Worm (Caenorhabditis elegans) whole organism, late embryonic: ENCODE measurements around the gene tbc-14.
A peak's percentile ranks its signal among the peaks of the same experiment; 100 is the strongest.

Experiments
- C08G9.2 ChIP-seq: sonication (generic microtip); optimal IDR thresholded peaks from 2 replicates; lab custom pipeline; 2016; ENCODE audit warnings: mild to moderate bottlenecking, missing genetic modification characterization, moderate library complexity, missing compliant biosample characterization
- K09A11.1 ChIP-seq: sonication (generic microtip); optimal IDR thresholded peaks from 2 replicates; lab custom pipeline; 2017; ENCODE audit warnings: antibody characterized with exemption, mild to moderate bottlenecking, missing genetic modification characterization, missing compliant biosample characterization; ENCODE audit not compliant: insufficient read depth
- T23F11.4 ChIP-seq: fragments of 200-800 bp; sonication (Bioruptor generic); optimal IDR thresholded peaks from 2 replicates; lab custom pipeline; 2018; ENCODE audit warnings: mild to moderate bottlenecking, missing genetic modification characterization, missing compliant biosample characterization
- Y22D7AL.16 ChIP-seq: sonication (generic microtip); optimal IDR thresholded peaks from 2 replicates; lab custom pipeline; 2016; ENCODE audit warnings: missing genetic modification characterization, missing compliant biosample characterization
- ahr-1 ChIP-seq: sonication (generic microtip); optimal IDR thresholded peaks from 2 replicates; lab custom pipeline; 2016; ENCODE audit warnings: missing genetic modification characterization, missing compliant biosample characterization
- ama-1 ChIP-seq: fragments of 150-350 bp; optimal IDR thresholded peaks from 2 replicates; lab custom pipeline; 2014
- ceh-14 ChIP-seq: sonication (generic microtip); optimal IDR thresholded peaks from 2 replicates; lab custom pipeline; 2016; ENCODE audit warnings: missing genotype, missing genetic modification characterization, missing compliant biosample characterization
- ceh-18 ChIP-seq: sonication (generic microtip); optimal IDR thresholded peaks from 2 replicates; lab custom pipeline; 2016; ENCODE audit warnings: missing genetic modification characterization, missing compliant biosample characterization
- ceh-22 ChIP-seq: sonication (generic microtip); optimal IDR thresholded peaks from 2 replicates; lab custom pipeline; 2017; ENCODE audit warnings: missing biosample characterization, missing genetic modification characterization
- ceh-24 ChIP-seq: sonication (generic microtip); optimal IDR thresholded peaks from 2 replicates; lab custom pipeline; 2016; ENCODE audit warnings: mild to moderate bottlenecking, missing genetic modification characterization, missing compliant biosample characterization
- ceh-30 ChIP-seq: fragments of 150-350 bp; optimal IDR thresholded peaks from 2 replicates; lab custom pipeline; 2014; ENCODE audit warnings: missing biosample characterization, missing genetic modification characterization
- ceh-31 ChIP-seq: sonication (generic microtip); optimal IDR thresholded peaks from 2 replicates; lab custom pipeline; 2016; ENCODE audit warnings: missing genetic modification characterization, missing compliant biosample characterization
- ceh-34 ChIP-seq: sonication (generic microtip); optimal IDR thresholded peaks from 2 replicates; lab custom pipeline; 2016; ENCODE audit warnings: mild to moderate bottlenecking, missing genetic modification characterization, missing compliant biosample characterization
- ceh-45 ChIP-seq: fragments of 200-800 bp; sonication (Bioruptor generic); IDR thresholded peaks from 2 replicates; pipeline ENCODE4 v1.3.6; 2022; ENCODE audit warnings: missing genetic modification reagents, missing genetic modification characterization, missing compliant biosample characterization
- ceh-48 ChIP-seq: sonication (generic microtip); optimal IDR thresholded peaks from 2 replicates; lab custom pipeline; 2016; ENCODE audit warnings: missing genetic modification characterization, inconsistent platforms, missing compliant biosample characterization
- ceh-9 ChIP-seq: sonication (generic microtip); optimal IDR thresholded peaks from 2 replicates; lab custom pipeline; 2016; ENCODE audit warnings: mild to moderate bottlenecking, missing genetic modification characterization, inconsistent platforms, missing compliant biosample characterization
- dve-1 ChIP-seq: sonication (generic microtip); optimal IDR thresholded peaks from 2 replicates; lab custom pipeline; 2017; ENCODE audit warnings: antibody characterized with exemption, mild to moderate bottlenecking, missing genetic modification characterization, missing compliant biosample characterization
- elt-2 ChIP-seq: sonication (generic microtip); optimal IDR thresholded peaks from 2 replicates; lab custom pipeline; 2016; ENCODE audit warnings: missing genetic modification reagents, missing genetic modification characterization, missing compliant biosample characterization
- elt-4 ChIP-seq: sonication (generic microtip); optimal IDR thresholded peaks from 2 replicates; lab custom pipeline; 2016; ENCODE audit warnings: missing genetic modification characterization, missing compliant biosample characterization
- ets-4 ChIP-seq: sonication (generic microtip); optimal IDR thresholded peaks from 2 replicates; lab custom pipeline; 2016; ENCODE audit warnings: missing genetic modification characterization, missing compliant biosample characterization
- eyg-1 ChIP-seq: sonication (generic microtip); optimal IDR thresholded peaks from 2 replicates; lab custom pipeline; 2016; ENCODE audit warnings: missing genotype, missing genetic modification characterization, missing compliant biosample characterization
- fkh-6 ChIP-seq: sonication (generic microtip); optimal IDR thresholded peaks from 2 replicates; lab custom pipeline; 2016; ENCODE audit warnings: missing genetic modification characterization, missing compliant biosample characterization
- gmeb-2 ChIP-seq: sonication (generic microtip); optimal IDR thresholded peaks from 2 replicates; lab custom pipeline; 2016; ENCODE audit warnings: missing genetic modification characterization, inconsistent platforms, missing compliant biosample characterization
- hlh-13 ChIP-seq: fragments of 200-800 bp; sonication (Bioruptor generic); optimal IDR thresholded peaks from 2 replicates; lab custom pipeline; 2018; ENCODE audit warnings: mild to moderate bottlenecking, missing genetic modification characterization, missing compliant biosample characterization
- hlh-15 ChIP-seq: sonication (generic microtip); optimal IDR thresholded peaks from 2 replicates; lab custom pipeline; 2016; ENCODE audit warnings: missing genetic modification characterization, missing compliant biosample characterization
- hlh-6 ChIP-seq: sonication (generic microtip); optimal IDR thresholded peaks from 2 replicates; lab custom pipeline; 2016; ENCODE audit warnings: missing genotype, missing genetic modification characterization, missing compliant biosample characterization
- hlh-8 ChIP-seq: sonication (generic microtip); optimal IDR thresholded peaks from 2 replicates; lab custom pipeline; 2016; ENCODE audit warnings: missing genotype, missing genetic modification characterization, missing compliant biosample characterization
- lim-6 ChIP-seq: sonication (generic microtip); optimal IDR thresholded peaks from 2 replicates; lab custom pipeline; 2016; ENCODE audit warnings: missing genetic modification characterization, missing compliant biosample characterization
- madf-2 ChIP-seq: sonication (generic microtip); optimal IDR thresholded peaks from 2 replicates; lab custom pipeline; 2017; ENCODE audit warnings: missing genetic modification characterization, missing compliant biosample characterization
- mec-3 ChIP-seq: sonication (generic microtip); optimal IDR thresholded peaks from 2 replicates; lab custom pipeline; 2016; ENCODE audit warnings: borderline replicate concordance, missing genetic modification characterization, missing compliant biosample characterization
- nfya-1 ChIP-seq: sonication (generic microtip); optimal IDR thresholded peaks from 2 replicates; lab custom pipeline; 2017; ENCODE audit warnings: missing genetic modification characterization, mild to moderate bottlenecking, missing compliant biosample characterization, antibody characterized with exemption, moderate library complexity
- nhr-11 ChIP-seq: fragments of 150-350 bp; optimal IDR thresholded peaks from 2 replicates; lab custom pipeline; 2014; ENCODE audit warnings: missing biosample characterization, missing genetic modification characterization
- nhr-232 ChIP-seq: sonication (generic microtip); optimal IDR thresholded peaks from 2 replicates; lab custom pipeline; 2016; ENCODE audit warnings: missing genetic modification characterization, missing compliant biosample characterization
- npax-4 ChIP-seq: sonication (generic microtip); optimal IDR thresholded peaks from 2 replicates; lab custom pipeline; 2016; ENCODE audit warnings: missing genetic modification characterization, missing compliant biosample characterization
- pat-9 ChIP-seq: fragments of 200-800 bp; sonication (Bioruptor generic); optimal IDR thresholded peaks from 2 replicates; lab custom pipeline; 2018; ENCODE audit warnings: mild to moderate bottlenecking, missing genetic modification characterization, moderate library complexity, missing compliant biosample characterization
- pax-1 ChIP-seq: fragments of 150-350 bp; optimal IDR thresholded peaks from 2 replicates; lab custom pipeline; 2014; ENCODE audit warnings: missing biosample characterization, missing genetic modification characterization
- pqm-1 ChIP-seq: sonication (generic microtip); optimal IDR thresholded peaks from 2 replicates; lab custom pipeline; 2016; ENCODE audit warnings: missing genetic modification characterization, missing compliant biosample characterization
- rnt-1 ChIP-seq: sonication (generic microtip); optimal IDR thresholded peaks from 2 replicates; lab custom pipeline; 2016; ENCODE audit warnings: missing genetic modification characterization, missing compliant biosample characterization
- sdc-2 ChIP-seq: sonication (generic microtip); optimal IDR thresholded peaks from 2 replicates; lab custom pipeline; 2016; ENCODE audit warnings: missing genotype, missing genetic modification characterization, missing compliant biosample characterization
- syd-9 ChIP-seq: sonication (generic microtip); optimal IDR thresholded peaks from 2 replicates; lab custom pipeline; 2016; ENCODE audit warnings: mild to moderate bottlenecking, missing genetic modification characterization, moderate library complexity, missing compliant biosample characterization
- tbx-2 ChIP-seq: sonication (generic microtip); optimal IDR thresholded peaks from 2 replicates; lab custom pipeline; 2016; ENCODE audit warnings: missing genetic modification characterization, missing compliant biosample characterization
- tbx-7 ChIP-seq: sonication (generic microtip); optimal IDR thresholded peaks from 2 replicates; lab custom pipeline; 2016; ENCODE audit warnings: missing genotype, missing genetic modification characterization, missing compliant biosample characterization
- ttx-3 ChIP-seq: sonication (generic microtip); optimal IDR thresholded peaks from 2 replicates; lab custom pipeline; 2016; ENCODE audit warnings: missing genetic modification reagents, missing genetic modification characterization, missing compliant biosample characterization
- unc-42 ChIP-seq: sonication (generic microtip); optimal IDR thresholded peaks from 2 replicates; lab custom pipeline; 2016; ENCODE audit warnings: missing genotype, missing genetic modification characterization, missing compliant biosample characterization
- unc-55 ChIP-seq: sonication (generic microtip); optimal IDR thresholded peaks from 2 replicates; lab custom pipeline; 2017; ENCODE audit warnings: missing biosample characterization, missing genetic modification reagents, missing genetic modification characterization
- unc-86 ChIP-seq: sonication (generic microtip); optimal IDR thresholded peaks from 2 replicates; lab custom pipeline; 2016; ENCODE audit warnings: missing genetic modification characterization, missing compliant biosample characterization
- zip-5 ChIP-seq: sonication (generic microtip); optimal IDR thresholded peaks from 2 replicates; lab custom pipeline; 2016; ENCODE audit warnings: missing genetic modification characterization, missing compliant biosample characterization
- ztf-16 ChIP-seq: sonication (generic microtip); optimal IDR thresholded peaks from 2 replicates; lab custom pipeline; 2017; ENCODE audit warnings: missing genetic modification characterization, missing compliant biosample characterization

Gene tbc-14

DNA sequence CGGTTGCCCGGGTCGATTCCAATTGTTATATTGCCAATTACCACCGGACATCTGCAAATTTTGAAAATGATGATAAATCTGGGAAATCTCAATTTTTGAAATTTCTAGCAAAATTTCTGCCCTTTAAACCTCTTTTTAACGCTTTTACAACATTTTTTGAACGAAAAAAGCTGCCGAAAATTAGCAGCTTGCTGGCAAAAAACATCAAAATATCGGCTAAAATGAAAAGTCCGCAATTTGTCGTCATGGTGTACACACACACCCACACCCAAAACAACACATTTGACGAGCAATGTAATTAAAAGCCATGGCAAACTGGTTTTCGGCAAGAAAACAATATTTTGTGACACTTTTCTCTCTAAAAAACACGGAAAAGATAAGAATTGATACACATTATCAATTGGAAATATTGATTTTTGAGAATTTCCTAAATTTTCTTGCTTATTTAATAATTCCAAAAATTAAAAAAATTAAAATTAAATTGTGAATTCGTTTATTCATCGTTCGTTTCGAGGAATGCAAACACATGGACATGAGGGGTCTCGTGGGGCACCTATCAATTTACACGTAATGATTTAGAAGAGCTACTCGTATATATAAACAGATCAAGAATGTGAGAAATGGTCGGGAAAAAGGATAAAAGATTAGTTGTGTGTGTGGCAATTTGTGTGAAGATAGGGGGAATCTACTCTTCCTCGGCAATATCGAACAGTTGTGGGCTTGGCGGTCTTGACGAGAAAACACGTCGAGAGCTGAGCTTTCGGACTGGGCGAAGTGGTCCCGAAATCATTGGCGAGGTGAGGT, 13.4 kb upstream of the tbc-14 start, which contains the start of gene pqn-27:
pqn-27 (minus strand) TSS at position 51 of the 804 bp plus-strand sequence.
- TF ChIP-seq hlh-13: no peak
- no peak for TF ChIP-seq ceh-48
- peak; percentile 19 for TF ChIP-seq ceh-30 (tag; lab: Kevin White, UChicago)
- no peak for TF ChIP-seq ceh-22
- peak; percentile 30 for TF ChIP-seq unc-42 (tag; lab: Kevin White, UChicago)
- no peak for TF ChIP-seq pat-9 (tag; lab: Kevin White, UChicago)
- TF ChIP-seq ceh-9 (tag; lab: Kevin White, UChicago): no peak
- TF ChIP-seq pax-1 (tag; lab: Kevin White, UChicago): peak; percentile 47
- TF ChIP-seq elt-2 (tag; lab: Kevin White, UChicago): peak; percentile 41
- TF ChIP-seq nfya-1 (tag; lab: Kevin White, UChicago): peak; percentile 37
- TF ChIP-seq ama-1 (lab: Kevin White, UChicago): peak; percentile 84
- TF ChIP-seq tbx-7 (tag; lab: Kevin White, UChicago): no peak
- TF ChIP-seq ceh-34: no peak
- TF ChIP-seq sdc-2 (tag; lab: Kevin White, UChicago): no peak
- no peak for TF ChIP-seq nhr-11
- TF ChIP-seq zip-5 (tag; lab: Kevin White, UChicago): no peak
- no peak for TF ChIP-seq rnt-1
- TF ChIP-seq gmeb-2: no peak
- TF ChIP-seq elt-4 (tag; lab: Kevin White, UChicago): no peak
- no peak for TF ChIP-seq unc-55 (GFP tag; lab: Kevin White, UChicago)
- TF ChIP-seq ceh-45 (GFP tag; lab: Robert Waterston, UW): no peak
- TF ChIP-seq dve-1 (tag; lab: Kevin White, UChicago): peak; percentile 18
- TF ChIP-seq fkh-6 (tag; lab: Kevin White, UChicago): no peak
- no peak for TF ChIP-seq madf-2
- no peak for TF ChIP-seq ceh-31 (tag; lab: Kevin White, UChicago)
- no peak for TF ChIP-seq npax-4 (tag; lab: Kevin White, UChicago)
- no peak for TF ChIP-seq hlh-15 (tag; lab: Kevin White, UChicago)
- TF ChIP-seq mec-3: no peak
- no peak for TF ChIP-seq syd-9
- TF ChIP-seq, all 69 proteins: peak for 7

DNA sequence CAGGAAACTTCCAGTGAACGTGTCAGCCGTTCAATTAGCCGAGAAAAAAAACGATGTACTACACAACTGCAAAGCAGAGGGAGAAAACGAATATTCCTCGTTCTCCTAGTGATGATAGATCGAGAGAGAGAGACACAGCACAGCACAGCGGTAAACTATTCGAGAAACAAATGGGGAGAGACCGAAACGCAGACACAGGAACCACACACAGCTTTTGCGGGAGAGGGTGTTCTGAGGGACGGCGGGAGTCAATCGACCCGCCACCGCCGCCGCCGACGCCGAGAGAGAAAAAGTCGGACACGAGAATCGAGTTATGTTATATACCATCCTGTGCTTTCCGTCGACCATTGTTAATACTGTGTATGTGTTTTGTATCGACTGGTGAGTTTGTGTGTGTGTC, 9.2 kb upstream of the tbc-14 start:
- TF ChIP-seq hlh-8 (tag; lab: Kevin White, UChicago) (no peak), K09A11.1 (tag; lab: Kevin White, UChicago) (no peak), ceh-30 (tag; lab: Kevin White, UChicago) (no peak), hlh-6 (tag; lab: Kevin White, UChicago) (peak; percentile 34), ceh-9 (tag; lab: Kevin White, UChicago) (no peak), Y22D7AL.16 (tag; lab: Kevin White, UChicago) (no peak), ttx-3 (tag; lab: Kevin White, UChicago) (no peak), nfya-1 (tag; lab: Kevin White, UChicago) (peak; percentile 64), dve-1 (tag; lab: Kevin White, UChicago) (no peak), unc-55 (GFP tag; lab: Kevin White, UChicago) (peak; percentile 4), ahr-1 (no peak), rnt-1 (peak; percentile 45), hlh-15 (tag; lab: Kevin White, UChicago) (no peak), elt-2 (tag; lab: Kevin White, UChicago) (no peak), nhr-11 (no peak), syd-9 (no peak), elt-4 (tag; lab: Kevin White, UChicago) (no peak), unc-42 (tag; lab: Kevin White, UChicago) (peak; percentile 5), zip-5 (tag; lab: Kevin White, UChicago) (no peak), unc-86 (no peak), lim-6 (tag; lab: Kevin White, UChicago) (no peak), ztf-16 (tag; lab: Kevin White, UChicago) (no peak), ceh-22 (no peak), ets-4 (tag; lab: Kevin White, UChicago) (no peak), ceh-31 (tag; lab: Kevin White, UChicago) (peak; percentile 24), pax-1 (tag; lab: Kevin White, UChicago) (no peak), C08G9.2 (tag; lab: Kevin White, UChicago) (no peak), T23F11.4 (no peak), nhr-232 (tag; lab: Kevin White, UChicago) (no peak), npax-4 (tag; lab: Kevin White, UChicago) (no peak), ceh-45 (GFP tag; lab: Robert Waterston, UW) (no peak), ceh-18 (tag; lab: Kevin White, UChicago) (peak; percentile 54), ceh-14 (tag; lab: Kevin White, UChicago) (no peak), tbx-2 (tag; lab: Kevin White, UChicago) (peak; percentile 50), madf-2 (no peak), eyg-1 (tag; lab: Kevin White, UChicago) (no peak), tbx-7 (tag; lab: Kevin White, UChicago) (no peak), sdc-2 (tag; lab: Kevin White, UChicago) (no peak), ceh-24 (tag; lab: Kevin White, UChicago) (no peak), pqm-1 (tag; lab: Kevin White, UChicago) (no peak)
